Worm (Caenorhabditis elegans) whole organism, late embryonic: ENCODE results near the gene mtm-5.

ENCODE experiments used
- C08G9.2 ChIP-seq: sonication (generic microtip); optimal IDR thresholded peaks from 2 replicates; lab custom pipeline; 2016; ENCODE audit warnings: mild to moderate bottlenecking, missing genetic modification characterization, moderate library complexity, missing compliant biosample characterization
- C38D4.7 ChIP-seq: fragments of 200-800 bp; sonication (Bioruptor generic); optimal IDR thresholded peaks from 2 replicates; lab custom pipeline; 2018; ENCODE audit warnings: mild to moderate bottlenecking, missing genetic modification characterization, moderate library complexity, missing compliant biosample characterization
- F13H6.1 ChIP-seq: sonication (generic microtip); optimal IDR thresholded peaks from 2 replicates; lab custom pipeline; 2016; ENCODE audit warnings: missing genetic modification characterization, missing compliant biosample characterization
- Y22D7AL.16 ChIP-seq: sonication (generic microtip); optimal IDR thresholded peaks from 2 replicates; lab custom pipeline; 2016; ENCODE audit warnings: missing genetic modification characterization, missing compliant biosample characterization
- ahr-1 ChIP-seq: sonication (generic microtip); optimal IDR thresholded peaks from 2 replicates; lab custom pipeline; 2016; ENCODE audit warnings: missing genetic modification characterization, missing compliant biosample characterization
- ceh-14 ChIP-seq: sonication (generic microtip); optimal IDR thresholded peaks from 2 replicates; lab custom pipeline; 2016; ENCODE audit warnings: missing genotype, missing genetic modification characterization, missing compliant biosample characterization
- ceh-18 ChIP-seq: sonication (generic microtip); optimal IDR thresholded peaks from 2 replicates; lab custom pipeline; 2016; ENCODE audit warnings: missing genetic modification characterization, missing compliant biosample characterization
- ceh-2 ChIP-seq: sonication (generic microtip); optimal IDR thresholded peaks from 2 replicates; lab custom pipeline; 2016; ENCODE audit warnings: missing genotype, missing genetic modification characterization, missing compliant biosample characterization
- ceh-24 ChIP-seq: sonication (generic microtip); optimal IDR thresholded peaks from 2 replicates; lab custom pipeline; 2016; ENCODE audit warnings: mild to moderate bottlenecking, missing genetic modification characterization, missing compliant biosample characterization
- ceh-31 ChIP-seq: sonication (generic microtip); optimal IDR thresholded peaks from 2 replicates; lab custom pipeline; 2016; ENCODE audit warnings: missing genetic modification characterization, missing compliant biosample characterization
- ceh-34 ChIP-seq: sonication (generic microtip); optimal IDR thresholded peaks from 2 replicates; lab custom pipeline; 2016; ENCODE audit warnings: mild to moderate bottlenecking, missing genetic modification characterization, missing compliant biosample characterization
- ceh-48 ChIP-seq: sonication (generic microtip); optimal IDR thresholded peaks from 2 replicates; lab custom pipeline; 2016; ENCODE audit warnings: missing genetic modification characterization, inconsistent platforms, missing compliant biosample characterization
- ceh-6 ChIP-seq: fragments of 200-800 bp; sonication (Bioruptor generic); optimal IDR thresholded peaks from 2 replicates; lab custom pipeline; 2018; ENCODE audit warnings: mild to moderate bottlenecking, missing genetic modification characterization, missing compliant biosample characterization
- che-1 ChIP-seq: sonication (generic microtip); optimal IDR thresholded peaks from 2 replicates; lab custom pipeline; 2016; ENCODE audit warnings: mild to moderate bottlenecking, missing genetic modification characterization, missing compliant biosample characterization
- elt-2 ChIP-seq: sonication (generic microtip); optimal IDR thresholded peaks from 2 replicates; lab custom pipeline; 2016; ENCODE audit warnings: missing genetic modification reagents, missing genetic modification characterization, missing compliant biosample characterization
- ets-4 ChIP-seq: sonication (generic microtip); optimal IDR thresholded peaks from 2 replicates; lab custom pipeline; 2016; ENCODE audit warnings: missing genetic modification characterization, missing compliant biosample characterization
- eyg-1 ChIP-seq: sonication (generic microtip); optimal IDR thresholded peaks from 2 replicates; lab custom pipeline; 2016; ENCODE audit warnings: missing genotype, missing genetic modification characterization, missing compliant biosample characterization
- fax-1 ChIP-seq: sonication (generic microtip); optimal IDR thresholded peaks from 2 replicates; lab custom pipeline; 2016; ENCODE audit warnings: missing genotype, missing genetic modification characterization, missing compliant biosample characterization
- hlh-13 ChIP-seq: fragments of 200-800 bp; sonication (Bioruptor generic); optimal IDR thresholded peaks from 2 replicates; lab custom pipeline; 2018; ENCODE audit warnings: mild to moderate bottlenecking, missing genetic modification characterization, missing compliant biosample characterization
- hlh-15 ChIP-seq: sonication (generic microtip); optimal IDR thresholded peaks from 2 replicates; lab custom pipeline; 2016; ENCODE audit warnings: missing genetic modification characterization, missing compliant biosample characterization
- hlh-8 ChIP-seq: sonication (generic microtip); optimal IDR thresholded peaks from 2 replicates; lab custom pipeline; 2016; ENCODE audit warnings: missing genotype, missing genetic modification characterization, missing compliant biosample characterization
- lim-6 ChIP-seq: sonication (generic microtip); optimal IDR thresholded peaks from 2 replicates; lab custom pipeline; 2016; ENCODE audit warnings: missing genetic modification characterization, missing compliant biosample characterization
- madf-2 ChIP-seq: sonication (generic microtip); optimal IDR thresholded peaks from 2 replicates; lab custom pipeline; 2017; ENCODE audit warnings: missing genetic modification characterization, missing compliant biosample characterization
- mec-3 ChIP-seq: sonication (generic microtip); optimal IDR thresholded peaks from 2 replicates; lab custom pipeline; 2016; ENCODE audit warnings: borderline replicate concordance, missing genetic modification characterization, missing compliant biosample characterization
- nfya-1 ChIP-seq: sonication (generic microtip); optimal IDR thresholded peaks from 2 replicates; lab custom pipeline; 2017; ENCODE audit warnings: missing genetic modification characterization, mild to moderate bottlenecking, missing compliant biosample characterization, antibody characterized with exemption, moderate library complexity
- nhr-232 ChIP-seq: sonication (generic microtip); optimal IDR thresholded peaks from 2 replicates; lab custom pipeline; 2016; ENCODE audit warnings: missing genetic modification characterization, missing compliant biosample characterization
- npax-4 ChIP-seq: sonication (generic microtip); optimal IDR thresholded peaks from 2 replicates; lab custom pipeline; 2016; ENCODE audit warnings: missing genetic modification characterization, missing compliant biosample characterization
- pag-3 ChIP-seq: sonication (generic microtip); optimal IDR thresholded peaks from 2 replicates; lab custom pipeline; 2016; ENCODE audit warnings: missing compliant biosample characterization, missing genetic modification characterization, borderline replicate concordance
- pha-4 ChIP-seq: fragments of 150-350 bp; optimal IDR thresholded peaks from 2 replicates; lab custom pipeline; 2018; ENCODE audit warnings: missing biosample characterization, missing genetic modification reagents, missing genetic modification characterization
- ref-2 ChIP-seq: sonication (generic microtip); optimal IDR thresholded peaks from 2 replicates; lab custom pipeline; 2016; ENCODE audit warnings: missing genetic modification characterization, missing compliant biosample characterization
- tbx-2 ChIP-seq: sonication (generic microtip); optimal IDR thresholded peaks from 2 replicates; lab custom pipeline; 2016; ENCODE audit warnings: missing genetic modification characterization, missing compliant biosample characterization
- tbx-7 ChIP-seq: sonication (generic microtip); optimal IDR thresholded peaks from 2 replicates; lab custom pipeline; 2016; ENCODE audit warnings: missing genotype, missing genetic modification characterization, missing compliant biosample characterization
- unc-55 ChIP-seq: sonication (generic microtip); optimal IDR thresholded peaks from 2 replicates; lab custom pipeline; 2017; ENCODE audit warnings: missing biosample characterization, missing genetic modification reagents, missing genetic modification characterization
- unc-86 ChIP-seq: sonication (generic microtip); optimal IDR thresholded peaks from 2 replicates; lab custom pipeline; 2016; ENCODE audit warnings: missing genetic modification characterization, missing compliant biosample characterization
- zip-5 ChIP-seq: sonication (generic microtip); optimal IDR thresholded peaks from 2 replicates; lab custom pipeline; 2016; ENCODE audit warnings: missing genetic modification characterization, missing compliant biosample characterization
- ztf-16 ChIP-seq: sonication (generic microtip); optimal IDR thresholded peaks from 2 replicates; lab custom pipeline; 2017; ENCODE audit warnings: missing genetic modification characterization, missing compliant biosample characterization

The mtm-5 gene

ce11 chrX:5275209-5275608 lies 32.0 kb upstream of the mtm-5 start, which contains the start of gene hst-6 (continued):
- no peak for TF ChIP-seq hlh-15 (tag; lab: Kevin White, UChicago)
- TF ChIP-seq ceh-48, result peak; percentile 69
- TF ChIP-seq madf-2, result no peak
- TF ChIP-seq ahr-1 (tag; lab: Kevin White, UChicago), result no peak
- TF ChIP-seq npax-4 (tag; lab: Kevin White, UChicago), result no peak
- TF ChIP-seq C38D4.7 (GFP tag; lab: Kevin White, UChicago), result no peak

ce11 chrX:5269359-5269758 lies 26.2 kb upstream of the mtm-5 start:
- TF ChIP-seq lim-6 (tag; lab: Kevin White, UChicago) (no peak), elt-2 (peak; percentile 64)
- TF ChIP-seq, all 69 proteins: peak for 1

ce11 chrX:5268062-5268461 lies 24.9 kb upstream of the mtm-5 start:
- TF ChIP-seq Y22D7AL.16 (tag; lab: Kevin White, UChicago) (no peak), nfya-1 (tag; lab: Kevin White, UChicago) (no peak), fax-1 (tag; lab: Kevin White, UChicago) (no peak), ceh-31 (no peak), che-1 (no peak)

- TF ChIP-seq ceh-34 (tag; lab: Kevin White, UChicago) (no peak), pha-4 (tag; lab: Kevin White, UChicago) (no peak), Y22D7AL.16 (tag; lab: Kevin White, UChicago) (no peak), ceh-24 (tag; lab: Kevin White, UChicago) (no peak), madf-2 (no peak), unc-55 (GFP tag; lab: Kevin White, UChicago) (no peak), fax-1 (tag; lab: Kevin White, UChicago) (no peak), tbx-7 (no peak), ceh-2 (tag; lab: Kevin White, UChicago) (no peak), F13H6.1 (tag; lab: Kevin White, UChicago) (no peak), C08G9.2 (tag; lab: Kevin White, UChicago) (no peak), ztf-16 (tag; lab: Kevin White, UChicago) (no peak)
Observed at ce11 chrX:5265356-5265755, 22.1 kb upstream of the mtm-5 start.

ce11 chrX:5264026-5264425 lies 20.8 kb upstream of the mtm-5 start, which contains the start of gene Y34B4A.4:
TSS of gene Y34B4A.4 (plus strand) at chrX:5264326.
- TF ChIP-seq hlh-13 (GFP tag; lab: Kevin White, UChicago), result no peak
- no peak for TF ChIP-seq ceh-2 (tag; lab: Kevin White, UChicago)
- TF ChIP-seq hlh-8 (tag; lab: Kevin White, UChicago), result no peak
- TF ChIP-seq ceh-18 (tag; lab: Kevin White, UChicago), result no peak
- no peak for TF ChIP-seq ceh-14
- no peak for TF ChIP-seq npax-4 (tag; lab: Kevin White, UChicago)
- TF ChIP-seq mec-3 (tag; lab: Kevin White, UChicago), result no peak
- no peak for TF ChIP-seq tbx-2 (tag; lab: Kevin White, UChicago)
- no peak for TF ChIP-seq ceh-6 (GFP tag; lab: Kevin White, UChicago)
- TF ChIP-seq hlh-15 (tag; lab: Kevin White, UChicago), result no peak
- TF ChIP-seq zip-5 (tag; lab: Kevin White, UChicago), result no peak

ce11 chrX:5263585-5263984 lies 20.4 kb upstream of the mtm-5 start:
- TF ChIP-seq tbx-7 (no peak), hlh-13 (GFP tag; lab: Kevin White, UChicago) (no peak), zip-5 (tag; lab: Kevin White, UChicago) (no peak), pag-3 (tag; lab: Kevin White, UChicago) (no peak), pha-4 (tag; lab: Kevin White, UChicago) (no peak), hlh-15 (tag; lab: Kevin White, UChicago) (no peak), ets-4 (tag; lab: Kevin White, UChicago) (no peak), eyg-1 (no peak), unc-86 (no peak), ahr-1 (tag; lab: Kevin White, UChicago) (no peak), nhr-232 (no peak), ref-2 (tag; lab: Kevin White, UChicago) (no peak)
